Worm (Caenorhabditis elegans) whole organism, L4 larva: ENCODE data around the gene osm-11.

Source experiments
- aly-2 ChIP-seq: sonication (generic microtip); optimal IDR thresholded peaks from 2 replicates; lab custom pipeline; 2018; ENCODE audit warnings: missing biosample characterization, missing genetic modification characterization
- hif-1 ChIP-seq, 2 experiments: sonication (generic microtip); optimal IDR thresholded peaks; 2 replicates each; lab custom pipeline; 2016 to 2017; ENCODE audit warnings: missing compliant biosample characterization in 2 of 2, missing genetic modification characterization in 2 of 2, missing genetic modification reagents in 2 of 2, missing genotype in 2 of 2, mild to moderate bottlenecking in 1 of 2
- nhr-237 ChIP-seq: sonication (generic microtip); optimal IDR thresholded peaks from 2 replicates; lab custom pipeline; 2017; ENCODE audit warnings: missing biosample characterization, missing genetic modification characterization

DNA sequence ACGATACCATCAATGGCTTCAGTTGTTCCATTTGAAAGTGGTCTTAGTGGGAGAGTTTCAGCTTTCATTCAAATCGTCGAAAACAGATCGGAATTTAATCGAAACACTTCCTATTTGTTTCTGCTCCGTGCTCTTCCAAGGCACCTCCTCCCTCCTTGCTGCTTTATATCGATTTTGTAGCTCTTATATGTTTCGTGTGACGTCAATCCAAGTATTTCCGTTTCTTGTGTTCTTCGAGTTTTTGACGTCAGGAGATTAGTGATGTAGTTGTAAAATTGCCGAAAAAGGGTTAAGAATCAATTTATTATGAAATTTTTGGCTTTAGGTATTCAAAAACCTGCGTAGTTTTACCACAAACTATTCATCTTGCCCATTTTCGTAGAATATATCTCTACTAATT lies 45.2 kb upstream of the osm-11 start, which contains the start of gene ZK54.3:
- TF ChIP-seq hif-1 (tag; optimal IDR thresholded peaks at IDR 0.05; lab: Kevin White, UChicago) (no peak), nhr-237 (tag; lab: Kevin White, UChicago) (no peak), aly-2 (tag; lab: Kevin White, UChicago) (no peak)
